Worm (Caenorhabditis elegans): ENCODE results near the gene hsp-12.2.

DNA sequence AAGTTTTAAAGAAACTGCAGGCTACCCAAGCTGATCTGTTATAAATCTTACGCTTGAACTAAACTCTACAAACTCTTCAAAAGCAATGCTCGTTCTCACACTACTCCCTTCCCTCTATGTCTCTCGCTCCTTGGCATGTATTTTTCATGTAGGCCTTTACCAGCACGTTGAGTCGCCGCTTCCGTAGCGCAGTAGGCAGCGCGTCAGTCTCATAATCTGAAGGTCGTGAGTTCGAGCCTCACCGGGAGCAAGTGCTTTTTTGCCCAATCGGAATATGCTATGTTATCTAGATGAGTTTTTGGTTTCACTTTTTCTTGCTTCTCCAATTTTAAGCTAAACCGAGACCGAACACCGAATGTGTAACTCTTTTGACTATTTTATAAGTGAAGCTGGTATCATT, 31.4 kb upstream of the hsp-12.2 start:
- TF ChIP-seq dao-5 (tag; optimal IDR thresholded peaks at IDR 0.05) (peak; percentile 41), W03F9.2 (tag; optimal IDR thresholded peaks at IDR 0.05) (no peak), him-1 (tag; optimal IDR thresholded peaks at IDR 0.05) (peak; percentile 41)

All from whole organism, L4/young adult.